Worm (Caenorhabditis elegans): ENCODE data around the gene F35E8.7.

ce11 chrV:15897696-15898095 lies 16.1 kb upstream of the F35E8.7 start, which contains the start of gene str-60:
- TF ChIP-seq ama-1 (optimal IDR thresholded peaks at IDR 0.05) = no peak
- no peak for TF ChIP-seq flt-1 (GFP tag; IDR thresholded peaks at IDR 0.05)
- TF ChIP-seq tbx-37 (GFP tag; conservative IDR thresholded peaks at IDR 0.05) = no peak
- no peak for TF ChIP-seq ceh-36 (tag; optimal IDR thresholded peaks at IDR 0.05)
- TF ChIP-seq ets-7 (tag; optimal IDR thresholded peaks at IDR 0.05) = no peak
- no peak for TF ChIP-seq hmbx-1 (tag; optimal IDR thresholded peaks at IDR 0.05)
- TF ChIP-seq scrt-1 (GFP tag; IDR thresholded peaks at IDR 0.05) = no peak
- no peak for TF ChIP-seq ceh-13 (GFP tag; optimal IDR thresholded peaks at IDR 0.05)
- no peak for TF ChIP-seq sea-1 (GFP tag; conservative IDR thresholded peaks at IDR 0.05)
